Worm (Caenorhabditis elegans) whole organism, early embryonic: ENCODE results near the gene C34D4.3.

Experiments used
- flt-1 ChIP-seq: fragments of 200-800 bp; sonication (Bioruptor generic); IDR thresholded peaks from 2 replicates; pipeline ENCODE4 v1.3.6; 2022; ENCODE audit warnings: missing genetic modification characterization, missing compliant biosample characterization
- hmg-4 ChIP-seq: fragments of 200-800 bp; sonication (Bioruptor generic); optimal IDR thresholded peaks from 2 replicates; lab custom pipeline; 2018; ENCODE audit warnings: mild to moderate bottlenecking, missing genetic modification characterization, missing compliant biosample characterization
- sea-1 ChIP-seq: fragments of 200-800 bp; sonication (Bioruptor generic); conservative IDR thresholded peaks from 2 replicates; pipeline ENCODE4 v1.3.6; 2022; ENCODE audit warnings: missing genetic modification characterization, missing compliant biosample characterization

DNA sequence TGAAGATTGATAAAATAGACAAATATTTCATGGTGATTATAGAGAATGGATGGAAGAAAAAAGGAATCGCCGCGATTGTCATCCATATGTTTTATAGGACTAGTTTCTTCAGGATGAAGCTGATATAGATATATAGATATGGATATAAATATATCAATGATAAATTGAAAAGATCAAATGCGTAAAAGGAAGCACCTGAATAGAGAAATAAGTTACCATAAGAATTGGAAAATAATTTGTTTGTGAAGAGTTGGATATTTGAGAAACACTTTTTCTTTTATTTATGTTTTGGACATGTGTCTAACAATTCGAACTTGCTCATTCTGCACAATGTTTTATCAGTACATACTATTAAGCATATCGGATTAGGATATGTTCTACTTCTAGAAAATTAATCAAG, 34.6 kb downstream of the C34D4.3 start, which contains the start of gene C42D4.13:
- TF ChIP-seq hmg-4: no peak
- no peak for TF ChIP-seq sea-1 (GFP tag; lab: Robert Waterston, UW)
- TF ChIP-seq flt-1 (GFP tag; lab: Robert Waterston, UW): no peak
